Fruit fly (Drosophila melanogaster): ENCODE results near the gene CG7488.

DNA sequence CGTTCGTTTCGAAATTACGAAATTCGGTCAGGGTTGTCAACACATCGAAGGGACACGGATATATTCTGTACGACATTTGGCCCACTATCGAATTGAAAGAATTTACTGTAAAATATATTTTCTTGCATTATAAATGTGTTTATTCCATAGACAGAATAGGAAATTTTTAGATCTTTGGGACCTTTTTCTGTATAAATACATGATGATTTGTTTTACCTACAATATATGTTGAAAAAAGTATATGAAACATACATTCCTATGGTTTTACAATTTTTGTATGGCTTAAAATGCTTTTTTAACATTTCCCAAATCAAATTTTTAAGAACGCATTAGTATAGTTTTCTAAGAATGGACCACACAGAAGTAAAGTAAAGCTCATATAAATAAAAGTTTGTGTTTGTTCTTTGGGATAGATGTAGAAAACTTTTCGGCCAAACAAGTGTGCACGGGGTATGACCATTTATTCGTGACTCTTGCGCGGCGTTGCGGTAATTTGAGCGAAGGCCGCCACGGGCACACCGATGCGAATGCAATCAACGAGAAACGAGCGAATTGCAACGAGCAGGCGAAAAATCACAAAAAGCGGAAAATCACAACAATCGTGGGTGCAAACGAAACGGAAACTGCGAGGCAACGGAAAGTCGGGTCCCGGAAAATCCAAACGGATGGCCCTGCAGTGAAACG, 2.3 kb downstream of the CG7488 start, which contains the start of the genes CG17327, CG44194 and CG7518:
- TF ChIP-seq HLH106 (tag; optimal IDR thresholded peaks at IDR 0.05) (no peak), Dfd (GFP tag; optimal IDR thresholded peaks at IDR 0.05) (no peak), ey (GFP tag; optimal IDR thresholded peaks at IDR 0.05) (peak; percentile 28), CrebA (GFP tag; optimal IDR thresholded peaks at IDR 0.05; ENCODE audit: borderline replicate concordance) (no peak), Dif (GFP tag; optimal IDR thresholded peaks at IDR 0.05; ENCODE audit: partially characterized antibody) (no peak), psq (GFP tag; optimal IDR thresholded peaks at IDR 0.05) (peak; percentile 7), h (GFP tag; optimal IDR thresholded peaks at IDR 0.05) (no peak), dsf (GFP tag; optimal IDR thresholded peaks at IDR 0.05; ENCODE audit: borderline replicate concordance) (no peak), Abd-B (GFP tag; optimal IDR thresholded peaks at IDR 0.05) (no peak), Mio (GFP tag; optimal IDR thresholded peaks at IDR 0.05) (no peak), lola (GFP tag; optimal IDR thresholded peaks at IDR 0.05) (no peak)

Data from whole organism, wandering third instar larva.